Worm (Caenorhabditis elegans) whole organism, midembryonic: ENCODE data around the gene ZK418.13.

Experiments used
- med-1 ChIP-seq: sonication (generic microtip); optimal IDR thresholded peaks from 2 replicates; lab custom pipeline; 2017; ENCODE audit warnings: missing genetic modification characterization, mild to moderate bottlenecking, missing compliant biosample characterization, antibody characterized with exemption, missing genetic modification reagents; ENCODE audit not compliant: insufficient read depth
- ztf-23 ChIP-seq: fragments of 200-800 bp; sonication (Bioruptor generic); IDR thresholded peaks from 2 replicates; pipeline ENCODE4 v1.3.6; 2022; ENCODE audit warnings: missing genetic modification reagents, missing genetic modification characterization, missing compliant biosample characterization

DNA sequence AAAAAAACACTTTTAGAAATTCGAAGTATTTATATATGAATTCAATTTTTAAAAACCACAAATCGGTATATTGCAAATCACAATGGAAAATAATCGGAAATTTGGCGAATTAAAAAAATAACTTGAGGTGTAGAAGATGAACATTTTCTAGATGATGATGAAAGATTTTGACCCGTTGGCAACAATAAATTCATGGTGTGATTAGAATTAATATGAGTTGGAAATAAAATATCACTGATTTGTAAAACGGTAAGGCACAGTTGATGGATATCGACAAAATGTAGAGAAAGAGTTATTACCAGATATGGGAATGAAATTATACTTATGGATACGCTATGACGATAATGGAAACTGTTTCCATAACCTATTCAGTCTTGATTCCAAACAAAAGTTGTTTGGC, 36.0 kb upstream of the ZK418.13 start:
- TF ChIP-seq med-1 (GFP tag; lab: Kevin White, UChicago) (no peak), ztf-23 (no peak)
